Worm (Caenorhabditis elegans) whole organism, midembryonic: ENCODE measurements around the gene mec-10.
A peak's percentile ranks its signal among the peaks of the same experiment; 100 is the strongest.

Experiments used
- T22C8.4 ChIP-seq: fragments of 200-800 bp; sonication (Bioruptor generic); IDR thresholded peaks from 2 replicates; pipeline ENCODE4 v1.3.6; 2022; ENCODE audit warnings: missing genetic modification characterization, missing compliant biosample characterization
- cog-1 ChIP-seq: sonication (generic microtip); optimal IDR thresholded peaks from 2 replicates; lab custom pipeline; 2016; ENCODE audit warnings: missing genetic modification characterization, missing compliant biosample characterization
- flt-1 ChIP-seq: fragments of 200-800 bp; sonication (Bioruptor generic); IDR thresholded peaks from 2 replicates; pipeline ENCODE4 v1.3.6; 2022; ENCODE audit warnings: missing genetic modification characterization, missing compliant biosample characterization
- klf-2 ChIP-seq: fragments of 200-800 bp; sonication (Bioruptor generic); conservative IDR thresholded peaks from 2 replicates; pipeline ENCODE4 v1.3.6; 2022; ENCODE audit warnings: missing genetic modification reagents, missing genetic modification characterization, missing compliant biosample characterization
- med-1 ChIP-seq: sonication (generic microtip); optimal IDR thresholded peaks from 2 replicates; lab custom pipeline; 2017; ENCODE audit warnings: missing genetic modification characterization, mild to moderate bottlenecking, missing compliant biosample characterization, antibody characterized with exemption, missing genetic modification reagents; ENCODE audit not compliant: insufficient read depth
- ref-1 ChIP-seq: fragments of 200-800 bp; sonication (Bioruptor generic); conservative IDR thresholded peaks from 2 replicates; pipeline ENCODE4 v1.3.6; 2022; ENCODE audit warnings: missing genetic modification reagents, missing genetic modification characterization, missing compliant biosample characterization
- tab-1 ChIP-seq: fragments of 200-800 bp; sonication (Bioruptor generic); IDR thresholded peaks from 2 replicates; pipeline ENCODE4 v1.3.6; 2022; ENCODE audit warnings: missing genetic modification characterization, missing compliant biosample characterization
- ztf-23 ChIP-seq: fragments of 200-800 bp; sonication (Bioruptor generic); IDR thresholded peaks from 2 replicates; pipeline ENCODE4 v1.3.6; 2022; ENCODE audit warnings: missing genetic modification reagents, missing genetic modification characterization, missing compliant biosample characterization
- ztf-29 ChIP-seq: fragments of 200-800 bp; sonication (Bioruptor generic); IDR thresholded peaks from 2 replicates; pipeline ENCODE4 v1.3.6; 2022; ENCODE audit warnings: missing genetic modification reagents, missing genetic modification characterization, missing compliant biosample characterization

mec-10 gene

DNA sequence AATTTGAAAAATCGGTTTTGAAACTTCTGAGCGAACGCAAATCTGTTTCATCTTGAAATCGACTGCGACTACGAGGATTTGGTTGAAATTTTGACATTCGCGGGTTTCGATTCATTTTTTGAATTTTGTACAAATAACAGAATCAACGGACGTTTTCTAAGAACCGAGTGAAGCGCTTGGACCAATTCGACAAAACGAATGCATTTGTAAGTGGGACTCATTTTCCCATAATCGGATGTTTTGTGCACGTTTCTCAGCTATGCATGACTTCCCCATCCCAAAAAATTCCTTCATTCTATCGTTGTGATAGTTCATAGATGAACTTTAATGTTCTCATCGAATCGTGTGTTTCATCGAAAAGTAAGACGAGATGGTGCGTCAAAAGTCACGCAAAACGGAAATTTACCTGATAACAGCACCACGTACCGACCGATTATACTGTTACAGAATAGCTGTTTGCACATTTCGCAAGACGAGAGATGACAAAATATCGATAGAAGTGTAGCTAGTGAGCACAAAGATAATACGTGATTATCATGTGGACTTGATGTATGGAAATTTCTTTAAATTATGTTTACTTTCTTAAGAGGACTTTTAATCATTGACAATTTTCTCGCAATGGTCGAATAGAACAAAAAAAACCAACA is at the start of gene mec-10:
Gene mec-10 (minus strand): TSS at position 189 of the 647 bp plus-strand sequence.
- TF ChIP-seq klf-2 (GFP tag; lab: Robert Waterston, UW) (no peak), cog-1 (no peak), T22C8.4 (GFP tag; lab: Robert Waterston, UW) (no peak), ref-1 (no peak), ztf-23 (GFP tag; lab: Robert Waterston, UW) (no peak), flt-1 (GFP tag; lab: Robert Waterston, UW) (no peak), ztf-29 (GFP tag; lab: Robert Waterston, UW) (no peak), med-1 (GFP tag; lab: Kevin White, UChicago) (no peak), tab-1 (GFP tag; lab: Robert Waterston, UW) (no peak)

DNA sequence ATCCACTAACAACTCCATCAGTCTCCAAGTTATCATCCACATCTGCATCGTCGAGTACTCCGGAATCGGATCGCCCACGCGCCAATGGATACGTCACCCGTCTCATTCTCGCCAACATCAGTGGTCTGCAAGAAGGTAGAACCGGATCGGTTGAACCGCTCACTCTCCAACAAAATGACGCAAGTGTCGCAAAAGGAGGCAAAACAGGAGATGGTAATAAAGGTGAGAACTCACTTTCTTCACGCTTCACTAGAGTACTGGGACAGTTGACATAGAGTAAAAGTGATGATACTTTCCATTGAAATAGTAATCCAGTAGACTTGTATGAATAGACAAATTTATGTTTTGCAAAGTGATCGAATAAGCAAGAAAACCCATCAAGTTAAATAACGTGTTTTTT is 39.0 kb upstream of the mec-10 start:
- TF ChIP-seq tab-1 (GFP tag; lab: Robert Waterston, UW) (no peak), T22C8.4 (GFP tag; lab: Robert Waterston, UW) (no peak), ztf-29 (GFP tag; lab: Robert Waterston, UW) (no peak), klf-2 (GFP tag; lab: Robert Waterston, UW) (no peak), cog-1 (no peak), ref-1 (no peak)

DNA sequence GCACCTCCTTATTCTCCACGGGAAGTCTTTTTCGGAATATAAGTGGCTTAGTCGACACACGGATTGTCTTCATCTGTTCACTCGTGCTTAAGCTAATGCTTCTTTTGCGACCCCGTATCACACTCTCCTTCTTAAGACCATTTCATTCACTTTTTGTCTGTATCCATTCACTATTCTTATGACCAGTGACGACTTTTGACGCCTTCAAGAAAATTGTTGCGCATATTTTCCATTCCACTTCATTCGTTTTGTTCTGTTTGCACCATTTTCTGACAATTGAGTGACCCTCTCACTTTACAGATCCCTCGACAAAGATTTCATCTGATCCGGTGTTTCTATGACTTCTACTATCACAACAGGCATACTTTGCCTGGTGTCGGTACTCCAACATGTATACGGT is 37.5 kb upstream of the mec-10 start, which contains the start of gene H03E18.1:
Gene H03E18.1 (plus strand): TSS at position 301 of the 400 bp plus-strand sequence.
- TF ChIP-seq T22C8.4 (GFP tag; lab: Robert Waterston, UW) (no peak), flt-1 (GFP tag; lab: Robert Waterston, UW) (no peak), klf-2 (GFP tag; lab: Robert Waterston, UW) (no peak), tab-1 (GFP tag; lab: Robert Waterston, UW) (no peak), med-1 (GFP tag; lab: Kevin White, UChicago) (no peak)

DNA sequence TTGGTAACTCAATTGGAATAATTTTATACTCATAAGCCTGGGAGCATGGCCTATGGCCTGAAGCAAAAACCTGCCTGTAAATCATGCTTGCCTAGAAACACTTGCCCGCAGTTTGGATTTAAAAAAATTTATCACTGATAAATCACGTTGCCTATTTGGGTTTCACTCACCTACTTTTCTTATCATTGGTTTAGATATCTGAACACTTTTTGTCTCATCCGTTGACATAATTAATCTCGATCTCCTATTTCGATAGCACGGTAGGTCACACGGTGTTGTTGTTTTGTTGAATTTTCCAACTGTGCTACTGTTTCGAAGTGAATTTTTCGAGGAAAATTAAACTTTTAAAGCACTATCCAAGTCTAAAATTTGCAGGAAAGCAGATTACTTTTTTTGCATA is 36.9 kb upstream of the mec-10 start:
- TF ChIP-seq ztf-29 (GFP tag; lab: Robert Waterston, UW), result no peak
- TF ChIP-seq tab-1 (GFP tag; lab: Robert Waterston, UW), result no peak
- no peak for TF ChIP-seq klf-2 (GFP tag; lab: Robert Waterston, UW)
- TF ChIP-seq cog-1, result no peak
- TF ChIP-seq ztf-23 (GFP tag; lab: Robert Waterston, UW), result no peak
- no peak for TF ChIP-seq ref-1

DNA sequence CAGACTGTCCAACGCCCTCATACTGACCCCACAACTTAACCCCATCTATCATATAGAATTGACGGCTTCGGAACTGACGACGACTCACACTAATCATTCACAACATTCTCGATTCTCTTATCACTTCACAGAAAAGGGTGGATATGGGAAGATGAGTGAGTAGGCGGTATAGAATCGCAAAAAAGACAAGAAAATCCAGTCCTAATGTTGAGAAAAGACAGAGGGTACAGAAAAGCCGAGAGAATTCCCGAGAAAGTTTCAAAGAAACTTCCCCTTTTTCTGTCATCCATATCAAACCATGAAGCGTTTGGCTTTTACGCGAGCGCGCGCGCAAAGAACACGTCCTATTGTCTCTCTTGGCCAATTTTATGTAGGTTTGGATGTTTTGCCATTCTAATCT is 34.1 kb upstream of the mec-10 start:
- TF ChIP-seq flt-1 (GFP tag; lab: Robert Waterston, UW), result no peak
- TF ChIP-seq med-1 (GFP tag; lab: Kevin White, UChicago), result no peak
- TF ChIP-seq cog-1, result no peak
- no peak for TF ChIP-seq ztf-29 (GFP tag; lab: Robert Waterston, UW)
- TF ChIP-seq ztf-23 (GFP tag; lab: Robert Waterston, UW), result no peak
- no peak for TF ChIP-seq T22C8.4 (GFP tag; lab: Robert Waterston, UW)
- TF ChIP-seq klf-2 (GFP tag; lab: Robert Waterston, UW), result no peak
- TF ChIP-seq tab-1 (GFP tag; lab: Robert Waterston, UW), result no peak
- TF ChIP-seq ref-1, result no peak

DNA sequence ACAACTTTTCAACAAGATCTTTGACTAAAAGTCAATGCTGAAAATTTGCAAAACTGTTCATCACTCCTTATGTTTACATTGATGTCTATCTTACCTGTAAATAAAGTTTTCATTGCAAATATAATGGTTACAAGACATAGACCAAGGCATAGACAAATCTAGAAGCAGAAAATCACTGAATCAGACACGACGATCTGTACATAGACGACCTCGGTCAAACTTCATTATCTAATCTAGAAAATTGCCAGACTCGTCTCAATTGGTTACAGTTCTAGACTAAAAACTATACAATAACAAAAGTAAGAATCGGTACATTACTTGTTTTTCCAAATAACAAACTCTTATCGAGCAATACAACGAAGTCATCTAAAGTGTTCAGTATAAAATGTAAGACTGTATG is 30.8 kb upstream of the mec-10 start, which contains the start of gene grd-4:
Gene grd-4 (plus strand): TSS at position 301 of the 400 bp plus-strand sequence.
- TF ChIP-seq cog-1 (no peak), flt-1 (GFP tag; lab: Robert Waterston, UW) (no peak), med-1 (GFP tag; lab: Kevin White, UChicago) (no peak), ztf-29 (GFP tag; lab: Robert Waterston, UW) (no peak), ref-1 (no peak), T22C8.4 (GFP tag; lab: Robert Waterston, UW) (no peak), klf-2 (GFP tag; lab: Robert Waterston, UW) (no peak), ztf-23 (GFP tag; lab: Robert Waterston, UW) (no peak), tab-1 (GFP tag; lab: Robert Waterston, UW) (no peak)

DNA sequence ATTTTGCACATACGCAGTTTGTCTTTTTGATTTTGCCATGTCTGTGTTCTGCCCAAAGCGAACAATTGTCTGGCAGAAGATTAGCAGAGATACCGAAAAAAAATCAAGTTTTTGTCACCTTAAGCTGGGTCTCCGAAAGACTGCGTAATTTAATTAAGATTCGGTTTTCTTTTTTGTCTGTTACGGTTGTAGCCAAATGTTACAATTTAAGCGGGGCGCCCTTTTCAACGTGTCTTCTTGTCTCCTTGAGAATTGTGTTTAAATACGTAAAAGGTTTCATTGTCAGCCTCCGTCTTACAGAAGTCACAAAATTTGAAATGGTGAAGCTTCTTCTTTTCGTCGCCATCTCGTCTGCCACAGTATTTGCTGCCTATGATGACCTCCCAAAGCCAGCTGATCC is 29.6 kb upstream of the mec-10 start, which contains the start of gene grd-14:
Gene grd-14 (plus strand): TSS at position 301 of the 400 bp plus-strand sequence.
- TF ChIP-seq ztf-23 (GFP tag; lab: Robert Waterston, UW) (0 out of 2 replicates have a peak, but pooled peaks have one; percentile 9), T22C8.4 (GFP tag; lab: Robert Waterston, UW) (no peak)

DNA sequence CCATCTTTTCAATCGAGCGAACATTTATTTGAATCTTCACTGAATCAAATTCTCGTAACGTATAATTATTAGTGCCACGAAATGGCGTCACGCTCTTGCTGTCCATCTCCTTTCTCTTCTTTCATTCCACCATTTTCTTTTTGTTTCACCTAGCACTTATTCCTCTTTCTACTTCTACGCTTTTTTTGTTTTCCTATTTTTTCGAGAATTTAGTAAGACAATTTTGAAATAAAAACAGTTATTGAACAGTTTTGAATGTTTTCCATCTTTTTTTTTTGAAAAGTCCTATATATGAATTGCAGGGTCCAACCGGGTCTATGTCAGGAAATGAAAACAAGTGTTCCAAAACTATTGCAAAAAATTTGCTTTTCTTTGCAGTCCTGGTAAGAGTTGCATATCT is 24.9 kb upstream of the mec-10 start, which contains the start of gene T01B10.5:
Gene T01B10.5 (plus strand): TSS at position 301 of the 400 bp plus-strand sequence.
- TF ChIP-seq ztf-23 (GFP tag; lab: Robert Waterston, UW) (no peak), klf-2 (GFP tag; lab: Robert Waterston, UW) (no peak), cog-1 (no peak), ztf-29 (GFP tag; lab: Robert Waterston, UW) (no peak), tab-1 (GFP tag; lab: Robert Waterston, UW) (no peak), T22C8.4 (GFP tag; lab: Robert Waterston, UW) (no peak), ref-1 (no peak), med-1 (GFP tag; lab: Kevin White, UChicago) (no peak), flt-1 (GFP tag; lab: Robert Waterston, UW) (no peak)

DNA sequence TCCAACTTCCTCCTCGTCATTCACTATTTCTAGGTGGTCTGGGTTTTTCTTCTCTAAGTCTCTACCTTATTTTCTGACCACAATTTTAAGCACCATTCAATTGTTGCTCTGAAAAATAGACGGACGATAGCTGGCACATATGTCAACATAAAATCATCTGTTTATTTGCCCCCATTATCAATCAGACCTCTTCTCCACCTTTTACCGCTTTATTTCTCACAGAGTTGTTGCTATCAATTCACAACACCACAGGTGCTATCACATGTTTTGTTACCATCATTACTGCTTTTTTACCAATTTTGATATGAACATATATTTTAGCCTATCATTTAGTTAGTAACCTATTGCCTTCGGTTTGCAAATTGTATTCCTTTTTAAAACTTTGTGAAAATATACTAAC is 22.6 kb upstream of the mec-10 start:
- TF ChIP-seq tab-1 (GFP tag; lab: Robert Waterston, UW) (no peak), T22C8.4 (GFP tag; lab: Robert Waterston, UW) (no peak), ref-1 (no peak), klf-2 (GFP tag; lab: Robert Waterston, UW) (no peak), ztf-23 (GFP tag; lab: Robert Waterston, UW) (no peak), cog-1 (no peak), ztf-29 (GFP tag; lab: Robert Waterston, UW) (no peak), flt-1 (GFP tag; lab: Robert Waterston, UW) (no peak), med-1 (GFP tag; lab: Kevin White, UChicago) (no peak)
